Worm (Caenorhabditis elegans): ENCODE data around the gene Y66C5A.1.

The Y66C5A.1 gene

ce11 chrX:14489945-14490344, 34.6 kb upstream of the Y66C5A.1 start, which contains the start of gene his-24 (continued):
- TF ChIP-seq nhr-11 (tag; optimal IDR thresholded peaks at IDR 0.05) (peak; percentile 48), hif-1 (tag; optimal IDR thresholded peaks at IDR 0.05) (peak in 1 of 2 experiments; percentile 51), ZK337.2 (GFP tag; IDR thresholded peaks at IDR 0.05) (no peak), nhr-6 (tag; optimal IDR thresholded peaks at IDR 0.05) (peak; percentile 85), lin-38 (GFP tag; IDR thresholded peaks at IDR 0.05) (no peak), nhr-42 (GFP tag; IDR thresholded peaks at IDR 0.05) (peak; percentile 59; the same call in 1 of the 2 replicates), ceh-20 (GFP tag; IDR thresholded peaks at IDR 0.05) (no peak; the same call in none of the 2 replicates), F37D6.2 (tag; optimal IDR thresholded peaks at IDR 0.05) (peak; percentile 19), hlh-30 (tag; optimal IDR thresholded peaks at IDR 0.05; ENCODE audit: insufficient read depth) (peak; percentile 71), D1046.2 (GFP tag; IDR thresholded peaks at IDR 0.05) (0 out of 2 replicates have a peak, but pooled peaks have one; percentile 53), lin-13 (GFP tag; optimal IDR thresholded peaks at IDR 0.05) (peak; percentile 25), lsy-2 (tag; optimal IDR thresholded peaks at IDR 0.05) (peak in 1 of 2 experiments; percentile 70), F49E8.2 (tag; optimal IDR thresholded peaks at IDR 0.05; ENCODE audit: borderline replicate concordance) (no peak), hmg-1.1 (GFP tag; IDR thresholded peaks at IDR 0.05) (peak; percentile 79), lin-1 (GFP tag; IDR thresholded peaks at IDR 0.05) (no peak), php-3 (GFP tag; IDR thresholded peaks at IDR 0.05) (peak; percentile 65), F26F4.8 (GFP tag; conservative IDR thresholded peaks at IDR 0.05) (no peak), ZK546.5 (tag; optimal IDR thresholded peaks at IDR 0.05) (no peak), nhr-41 (GFP tag; IDR thresholded peaks at IDR 0.05) (no peak), nhr-102 (tag; optimal IDR thresholded peaks at IDR 0.05) (peak; percentile 45), nhr-25 (tag; optimal IDR thresholded peaks at IDR 0.05; ENCODE audit: borderline replicate concordance, insufficient read depth) (peak; percentile 18), tra-1 (GFP tag; IDR thresholded peaks at IDR 0.05) (peak; percentile 73), dmd-9 (GFP tag; IDR thresholded peaks at IDR 0.05) (peak; percentile 66; the same call in 1 of the 2 replicates), nhr-28 (tag; optimal IDR thresholded peaks at IDR 0.05) (peak; percentile 56), egl-43 (GFP tag; IDR thresholded peaks at IDR 0.05) (peak; percentile 56; the same call in 1 of the 2 replicates), aha-1 (tag) (peak; percentile 99), hlh-11 (tag; optimal IDR thresholded peaks at IDR 0.05) (peak; percentile 70), vab-7 (GFP tag; IDR thresholded peaks at IDR 0.05) (0 out of 2 replicates have a peak, but pooled peaks have one; percentile 32), Y48G9A.11 (GFP tag; IDR thresholded peaks at IDR 0.05) (no peak)

DNA sequence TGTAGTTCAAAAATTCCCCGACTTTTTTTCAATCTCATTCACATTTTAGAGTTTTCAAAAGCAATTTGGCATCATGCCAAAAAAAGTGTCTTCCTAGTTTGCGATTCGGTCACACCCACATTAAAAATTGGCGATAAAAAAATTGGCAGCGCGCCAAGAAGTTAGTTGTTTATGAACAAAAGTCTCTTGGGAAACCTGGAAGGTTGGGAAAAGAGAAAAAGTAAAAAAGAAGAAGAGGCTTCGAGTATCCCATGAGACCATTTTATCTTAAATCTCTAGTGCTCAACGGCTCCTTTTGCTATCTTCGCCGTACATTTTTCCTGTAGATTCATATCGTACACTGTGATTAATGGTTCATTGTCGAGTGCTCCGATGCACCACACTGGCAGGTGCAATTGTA, 32.5 kb upstream of the Y66C5A.1 start:
- TF ChIP-seq Y75B8A.6 (GFP tag; IDR thresholded peaks at IDR 0.05) (no peak), unc-62 (GFP tag; optimal IDR thresholded peaks at IDR 0.05 in 1 of 2) (peak in 1 of 2 experiments; percentile 71), unc-62 (tag; optimal IDR thresholded peaks at IDR 0.05) (no peak), daf-16 (GFP tag; optimal IDR thresholded peaks at IDR 0.05) (no peak), daf-16 (tag; optimal IDR thresholded peaks at IDR 0.05) (peak; percentile 12), ceh-20 (GFP tag; IDR thresholded peaks at IDR 0.05) (no peak)

- no peak for TF ChIP-seq ZK337.2 (GFP tag; IDR thresholded peaks at IDR 0.05)
- TF ChIP-seq aha-1 (tag), result peak; percentile 7
Observed at ce11 chrX:14487333-14487732, 32.0 kb upstream of the Y66C5A.1 start.

- TF ChIP-seq nhr-28 (tag; optimal IDR thresholded peaks at IDR 0.05) (no peak), unc-62 (GFP tag; optimal IDR thresholded peaks at IDR 0.05 in 1 of 2) (peak in 1 of 2 experiments; percentile 7), unc-62 (tag; optimal IDR thresholded peaks at IDR 0.05) (no peak)
Observed at ce11 chrX:14486503-14486902, 31.2 kb upstream of the Y66C5A.1 start.

All from whole organism, L4 larva.